Worm (Caenorhabditis elegans) whole organism, late embryonic: ENCODE results near the gene rps-22.
A peak's percentile ranks its signal among the peaks of the same experiment; 100 is the strongest.

ENCODE experiments used
- F13H6.1 ChIP-seq: sonication (generic microtip); optimal IDR thresholded peaks from 2 replicates; lab custom pipeline; 2016; ENCODE audit warnings: missing genetic modification characterization, missing compliant biosample characterization
- K02D7.2 ChIP-seq: sonication (generic microtip); optimal IDR thresholded peaks from 2 replicates; lab custom pipeline; 2017; ENCODE audit warnings: mild to moderate bottlenecking, missing genetic modification characterization, missing compliant biosample characterization
- ahr-1 ChIP-seq: sonication (generic microtip); optimal IDR thresholded peaks from 2 replicates; lab custom pipeline; 2016; ENCODE audit warnings: missing genetic modification characterization, missing compliant biosample characterization
- ceh-14 ChIP-seq: sonication (generic microtip); optimal IDR thresholded peaks from 2 replicates; lab custom pipeline; 2016; ENCODE audit warnings: missing genotype, missing genetic modification characterization, missing compliant biosample characterization
- ceh-19 ChIP-seq: fragments of 200-800 bp; sonication (Bioruptor generic); optimal IDR thresholded peaks from 2 replicates; lab custom pipeline; 2018; ENCODE audit warnings: mild to moderate bottlenecking, missing genetic modification characterization, missing compliant biosample characterization
- ceh-2 ChIP-seq: sonication (generic microtip); optimal IDR thresholded peaks from 2 replicates; lab custom pipeline; 2016; ENCODE audit warnings: missing genotype, missing genetic modification characterization, missing compliant biosample characterization
- ceh-22 ChIP-seq: sonication (generic microtip); optimal IDR thresholded peaks from 2 replicates; lab custom pipeline; 2017; ENCODE audit warnings: missing biosample characterization, missing genetic modification characterization
- ceh-24 ChIP-seq: sonication (generic microtip); optimal IDR thresholded peaks from 2 replicates; lab custom pipeline; 2016; ENCODE audit warnings: mild to moderate bottlenecking, missing genetic modification characterization, missing compliant biosample characterization
- ceh-30 ChIP-seq: fragments of 150-350 bp; optimal IDR thresholded peaks from 2 replicates; lab custom pipeline; 2014; ENCODE audit warnings: missing biosample characterization, missing genetic modification characterization
- ceh-31 ChIP-seq: sonication (generic microtip); optimal IDR thresholded peaks from 2 replicates; lab custom pipeline; 2016; ENCODE audit warnings: missing genetic modification characterization, missing compliant biosample characterization
- ceh-34 ChIP-seq: sonication (generic microtip); optimal IDR thresholded peaks from 2 replicates; lab custom pipeline; 2016; ENCODE audit warnings: mild to moderate bottlenecking, missing genetic modification characterization, missing compliant biosample characterization
- ceh-48 ChIP-seq: sonication (generic microtip); optimal IDR thresholded peaks from 2 replicates; lab custom pipeline; 2016; ENCODE audit warnings: missing genetic modification characterization, inconsistent platforms, missing compliant biosample characterization
- ceh-9 ChIP-seq: sonication (generic microtip); optimal IDR thresholded peaks from 2 replicates; lab custom pipeline; 2016; ENCODE audit warnings: mild to moderate bottlenecking, missing genetic modification characterization, inconsistent platforms, missing compliant biosample characterization
- che-1 ChIP-seq: sonication (generic microtip); optimal IDR thresholded peaks from 2 replicates; lab custom pipeline; 2016; ENCODE audit warnings: mild to moderate bottlenecking, missing genetic modification characterization, missing compliant biosample characterization
- dve-1 ChIP-seq: sonication (generic microtip); optimal IDR thresholded peaks from 2 replicates; lab custom pipeline; 2017; ENCODE audit warnings: antibody characterized with exemption, mild to moderate bottlenecking, missing genetic modification characterization, missing compliant biosample characterization
- elt-2 ChIP-seq: sonication (generic microtip); optimal IDR thresholded peaks from 2 replicates; lab custom pipeline; 2016; ENCODE audit warnings: missing genetic modification reagents, missing genetic modification characterization, missing compliant biosample characterization
- elt-4 ChIP-seq: sonication (generic microtip); optimal IDR thresholded peaks from 2 replicates; lab custom pipeline; 2016; ENCODE audit warnings: missing genetic modification characterization, missing compliant biosample characterization
- ets-4 ChIP-seq: sonication (generic microtip); optimal IDR thresholded peaks from 2 replicates; lab custom pipeline; 2016; ENCODE audit warnings: missing genetic modification characterization, missing compliant biosample characterization
- fkh-10 ChIP-seq: fragments of 150-350 bp; optimal IDR thresholded peaks from 2 replicates; lab custom pipeline; 2014; ENCODE audit warnings: missing biosample characterization, missing genetic modification reagents, missing genetic modification characterization
- fkh-6 ChIP-seq: sonication (generic microtip); optimal IDR thresholded peaks from 2 replicates; lab custom pipeline; 2016; ENCODE audit warnings: missing genetic modification characterization, missing compliant biosample characterization
- gmeb-2 ChIP-seq: sonication (generic microtip); optimal IDR thresholded peaks from 2 replicates; lab custom pipeline; 2016; ENCODE audit warnings: missing genetic modification characterization, inconsistent platforms, missing compliant biosample characterization
- hlh-13 ChIP-seq: fragments of 200-800 bp; sonication (Bioruptor generic); optimal IDR thresholded peaks from 2 replicates; lab custom pipeline; 2018; ENCODE audit warnings: mild to moderate bottlenecking, missing genetic modification characterization, missing compliant biosample characterization
- hlh-30 ChIP-seq: sonication (generic microtip); optimal IDR thresholded peaks from 2 replicates; lab custom pipeline; 2017; ENCODE audit warnings: antibody characterized with exemption, missing genetic modification characterization, missing compliant biosample characterization; ENCODE audit not compliant: insufficient read depth
- hlh-6 ChIP-seq: sonication (generic microtip); optimal IDR thresholded peaks from 2 replicates; lab custom pipeline; 2016; ENCODE audit warnings: missing genotype, missing genetic modification characterization, missing compliant biosample characterization
- hlh-8 ChIP-seq: sonication (generic microtip); optimal IDR thresholded peaks from 2 replicates; lab custom pipeline; 2016; ENCODE audit warnings: missing genotype, missing genetic modification characterization, missing compliant biosample characterization
- lim-6 ChIP-seq: sonication (generic microtip); optimal IDR thresholded peaks from 2 replicates; lab custom pipeline; 2016; ENCODE audit warnings: missing genetic modification characterization, missing compliant biosample characterization
- lin-11 ChIP-seq: fragments of 200-800 bp; sonication (Bioruptor generic); optimal IDR thresholded peaks from 2 replicates; lab custom pipeline; 2018; ENCODE audit warnings: mild to moderate bottlenecking, missing genetic modification characterization, missing compliant biosample characterization
- madf-2 ChIP-seq: sonication (generic microtip); optimal IDR thresholded peaks from 2 replicates; lab custom pipeline; 2017; ENCODE audit warnings: missing genetic modification characterization, missing compliant biosample characterization
- nhr-11 ChIP-seq: fragments of 150-350 bp; optimal IDR thresholded peaks from 2 replicates; lab custom pipeline; 2014; ENCODE audit warnings: missing biosample characterization, missing genetic modification characterization
- npax-4 ChIP-seq: sonication (generic microtip); optimal IDR thresholded peaks from 2 replicates; lab custom pipeline; 2016; ENCODE audit warnings: missing genetic modification characterization, missing compliant biosample characterization
- pag-3 ChIP-seq: sonication (generic microtip); optimal IDR thresholded peaks from 2 replicates; lab custom pipeline; 2016; ENCODE audit warnings: missing compliant biosample characterization, missing genetic modification characterization, borderline replicate concordance
- pha-2 ChIP-seq: sonication (generic microtip); optimal IDR thresholded peaks from 2 replicates; lab custom pipeline; 2017; ENCODE audit warnings: mild to moderate bottlenecking, missing genetic modification characterization, missing compliant biosample characterization
- pros-1 ChIP-seq: fragments of 150-350 bp; optimal IDR thresholded peaks from 2 replicates; lab custom pipeline; 2014; ENCODE audit warnings: missing biosample characterization, missing genetic modification reagents, missing genetic modification characterization
- ref-2 ChIP-seq: sonication (generic microtip); optimal IDR thresholded peaks from 2 replicates; lab custom pipeline; 2016; ENCODE audit warnings: missing genetic modification characterization, missing compliant biosample characterization
- sdc-2 ChIP-seq: sonication (generic microtip); optimal IDR thresholded peaks from 2 replicates; lab custom pipeline; 2016; ENCODE audit warnings: missing genotype, missing genetic modification characterization, missing compliant biosample characterization
- sox-2 ChIP-seq: fragments of 200-800 bp; sonication (Bioruptor generic); IDR thresholded peaks from 2 replicates; pipeline ENCODE4 v1.3.6; 2022; ENCODE audit warnings: missing genetic modification reagents, missing genetic modification characterization, missing compliant biosample characterization
- syd-9 ChIP-seq: sonication (generic microtip); optimal IDR thresholded peaks from 2 replicates; lab custom pipeline; 2016; ENCODE audit warnings: mild to moderate bottlenecking, missing genetic modification characterization, moderate library complexity, missing compliant biosample characterization
- tbx-2 ChIP-seq: sonication (generic microtip); optimal IDR thresholded peaks from 2 replicates; lab custom pipeline; 2016; ENCODE audit warnings: missing genetic modification characterization, missing compliant biosample characterization
- ttx-3 ChIP-seq: sonication (generic microtip); optimal IDR thresholded peaks from 2 replicates; lab custom pipeline; 2016; ENCODE audit warnings: missing genetic modification reagents, missing genetic modification characterization, missing compliant biosample characterization
- unc-42 ChIP-seq: sonication (generic microtip); optimal IDR thresholded peaks from 2 replicates; lab custom pipeline; 2016; ENCODE audit warnings: missing genotype, missing genetic modification characterization, missing compliant biosample characterization
- unc-55 ChIP-seq: sonication (generic microtip); optimal IDR thresholded peaks from 2 replicates; lab custom pipeline; 2017; ENCODE audit warnings: missing biosample characterization, missing genetic modification reagents, missing genetic modification characterization
- zip-5 ChIP-seq: sonication (generic microtip); optimal IDR thresholded peaks from 2 replicates; lab custom pipeline; 2016; ENCODE audit warnings: missing genetic modification characterization, missing compliant biosample characterization

rps-22 gene

ce11 chrIII:1932018-1932417 is 18.3 kb upstream of the rps-22 start:
- no peak for TF ChIP-seq ahr-1
- TF ChIP-seq madf-2: no peak
- TF ChIP-seq ceh-9: no peak
- TF ChIP-seq, all 69 proteins: peak for 0

ce11 chrIII:1934141-1934540 is 16.2 kb upstream of the rps-22 start:
- no peak for TF ChIP-seq unc-42 (tag; lab: Kevin White, UChicago)
- TF ChIP-seq elt-2 (tag; lab: Kevin White, UChicago): no peak
- no peak for TF ChIP-seq ceh-22 (tag; lab: Kevin White, UChicago)

DNA sequence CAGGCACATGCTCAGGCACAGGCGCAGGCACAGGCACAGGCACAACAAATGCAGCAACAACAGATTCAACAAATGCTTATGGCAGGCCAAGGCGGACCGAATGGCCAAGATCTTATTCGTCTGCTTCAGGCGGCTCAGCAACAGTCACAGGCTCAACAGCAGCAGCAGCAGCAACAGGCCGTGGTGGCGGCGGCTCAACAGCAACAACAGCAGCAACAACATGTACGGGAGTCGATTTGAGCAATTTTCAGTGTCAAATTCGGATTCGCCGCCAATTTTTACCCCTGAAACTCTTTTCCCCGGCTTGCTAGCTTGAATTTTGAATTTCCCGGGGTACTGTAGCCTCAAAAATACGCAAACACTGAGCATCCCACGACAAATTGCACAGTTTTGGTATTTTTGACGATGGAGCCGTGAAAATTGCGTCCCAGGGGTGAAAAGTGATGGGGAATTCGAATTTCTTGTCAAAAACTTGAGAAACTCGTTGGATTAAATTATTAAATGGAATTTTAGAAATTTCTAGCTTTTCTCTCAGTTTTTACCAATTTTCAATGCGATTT is 12.4 kb upstream of the rps-22 start:
- TF ChIP-seq sox-2 (GFP tag; lab: Robert Waterston, UW) (no peak), hlh-8 (tag; lab: Kevin White, UChicago) (no peak), ceh-24 (tag; lab: Kevin White, UChicago) (no peak), nhr-11 (tag; lab: Kevin White, UChicago) (no peak), elt-4 (peak; percentile 46)

ce11 chrIII:1938712-1939624 is 11.4 kb upstream of the rps-22 start:
- TF ChIP-seq pha-2 (tag; lab: Kevin White, UChicago) (no peak), pag-3 (tag; lab: Kevin White, UChicago) (no peak), ceh-48 (tag; lab: Kevin White, UChicago) (peak; percentile 58), elt-2 (tag; lab: Kevin White, UChicago) (no peak), ceh-14 (tag; lab: Kevin White, UChicago) (no peak), ceh-31 (tag; lab: Kevin White, UChicago) (peak; percentile 13), gmeb-2 (no peak), unc-55 (GFP tag; lab: Kevin White, UChicago) (no peak), hlh-13 (GFP tag; lab: Kevin White, UChicago) (no peak), ceh-30 (tag; lab: Kevin White, UChicago) (no peak), zip-5 (no peak), pros-1 (tag; lab: Kevin White, UChicago) (no peak), ceh-19 (no peak), lin-11 (tag; lab: Kevin White, UChicago) (no peak), K02D7.2 (tag; lab: Kevin White, UChicago) (no peak), ceh-9 (no peak), ttx-3 (tag; lab: Kevin White, UChicago) (no peak), ref-2 (tag; lab: Kevin White, UChicago) (peak; percentile 4), che-1 (tag; lab: Kevin White, UChicago) (no peak), ceh-34 (no peak), ets-4 (tag; lab: Kevin White, UChicago) (no peak), ceh-2 (tag; lab: Kevin White, UChicago) (no peak), sdc-2 (tag; lab: Kevin White, UChicago) (peak; percentile 14)

DNA sequence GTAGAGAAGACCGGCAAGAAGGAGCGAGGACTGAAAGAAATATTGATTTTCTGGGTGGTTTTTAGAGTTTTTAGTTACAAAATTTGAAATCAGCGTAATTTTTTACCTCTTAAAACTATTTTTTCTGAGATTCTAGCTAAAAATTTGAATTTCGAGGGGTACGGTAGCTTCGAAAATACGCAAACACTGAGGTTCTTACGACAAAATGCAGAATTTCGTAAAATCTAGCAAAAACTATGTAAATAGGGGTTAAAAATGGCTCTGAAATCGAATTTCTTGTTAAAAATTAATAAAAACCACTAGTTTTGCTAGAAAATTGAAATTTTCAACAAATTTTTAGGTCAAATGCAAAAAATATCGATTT is 10.7 kb upstream of the rps-22 start:
- no peak for TF ChIP-seq ceh-19
- no peak for TF ChIP-seq lim-6
- TF ChIP-seq hlh-6 (tag; lab: Kevin White, UChicago): no peak
- no peak for TF ChIP-seq sox-2 (GFP tag; lab: Robert Waterston, UW)
- no peak for TF ChIP-seq ceh-31 (tag; lab: Kevin White, UChicago)
- TF ChIP-seq hlh-8 (tag; lab: Kevin White, UChicago): no peak
- TF ChIP-seq ceh-24 (tag; lab: Kevin White, UChicago): no peak
- no peak for TF ChIP-seq fkh-10 (GFP tag; lab: Kevin White, UChicago)
- TF ChIP-seq dve-1: no peak
- no peak for TF ChIP-seq F13H6.1
- no peak for TF ChIP-seq nhr-11 (tag; lab: Kevin White, UChicago)
- TF ChIP-seq ceh-2 (tag; lab: Kevin White, UChicago): no peak
- no peak for TF ChIP-seq sdc-2 (tag; lab: Kevin White, UChicago)
- no peak for TF ChIP-seq hlh-30 (tag; lab: Kevin White, UChicago)
- no peak for TF ChIP-seq npax-4
- TF ChIP-seq tbx-2: no peak
- no peak for TF ChIP-seq fkh-6 (tag; lab: Kevin White, UChicago)
- TF ChIP-seq syd-9 (tag; lab: Kevin White, UChicago): no peak
- TF ChIP-seq, all 69 proteins: peak for 0
